Worm (Caenorhabditis elegans) whole organism, midembryonic: ENCODE measurements around the gene cct-2.

Experiments
- T22C8.4 ChIP-seq: fragments of 200-800 bp; sonication (Bioruptor generic); IDR thresholded peaks from 2 replicates; pipeline ENCODE4 v1.3.6; 2022; ENCODE audit warnings: missing genetic modification characterization, missing compliant biosample characterization
- cog-1 ChIP-seq: sonication (generic microtip); optimal IDR thresholded peaks from 2 replicates; lab custom pipeline; 2016; ENCODE audit warnings: missing genetic modification characterization, missing compliant biosample characterization
- flt-1 ChIP-seq: fragments of 200-800 bp; sonication (Bioruptor generic); IDR thresholded peaks from 2 replicates; pipeline ENCODE4 v1.3.6; 2022; ENCODE audit warnings: missing genetic modification characterization, missing compliant biosample characterization
- klf-2 ChIP-seq: fragments of 200-800 bp; sonication (Bioruptor generic); conservative IDR thresholded peaks from 2 replicates; pipeline ENCODE4 v1.3.6; 2022; ENCODE audit warnings: missing genetic modification reagents, missing genetic modification characterization, missing compliant biosample characterization
- ref-1 ChIP-seq: fragments of 200-800 bp; sonication (Bioruptor generic); conservative IDR thresholded peaks from 2 replicates; pipeline ENCODE4 v1.3.6; 2022; ENCODE audit warnings: missing genetic modification reagents, missing genetic modification characterization, missing compliant biosample characterization
- tab-1 ChIP-seq: fragments of 200-800 bp; sonication (Bioruptor generic); IDR thresholded peaks from 2 replicates; pipeline ENCODE4 v1.3.6; 2022; ENCODE audit warnings: missing genetic modification characterization, missing compliant biosample characterization
- ztf-23 ChIP-seq: fragments of 200-800 bp; sonication (Bioruptor generic); IDR thresholded peaks from 2 replicates; pipeline ENCODE4 v1.3.6; 2022; ENCODE audit warnings: missing genetic modification reagents, missing genetic modification characterization, missing compliant biosample characterization
- ztf-29 ChIP-seq: fragments of 200-800 bp; sonication (Bioruptor generic); IDR thresholded peaks from 2 replicates; pipeline ENCODE4 v1.3.6; 2022; ENCODE audit warnings: missing genetic modification reagents, missing genetic modification characterization, missing compliant biosample characterization

ce11 chrII:8923187-8923586 lies 4.4 kb upstream of the cct-2 start:
- TF ChIP-seq ref-1 (GFP tag; lab: Robert Waterston, UW) (no peak), ztf-29 (GFP tag; lab: Robert Waterston, UW) (no peak), flt-1 (GFP tag; lab: Robert Waterston, UW) (no peak), T22C8.4 (GFP tag; lab: Robert Waterston, UW) (no peak), ztf-23 (GFP tag; lab: Robert Waterston, UW) (no peak), tab-1 (no peak), cog-1 (tag; lab: Kevin White, UChicago) (no peak), klf-2 (GFP tag; lab: Robert Waterston, UW) (no peak)
